Worm (Caenorhabditis elegans) whole organism, L1 larva: ENCODE results near the gene nhr-63.

ENCODE experiments used
- aly-2 ChIP-seq: fragments of 150-350 bp; optimal IDR thresholded peaks from 2 replicates; lab custom pipeline; 2014; ENCODE audit warnings: missing biosample characterization, missing genetic modification characterization
- ama-1 ChIP-seq: fragments of 150-350 bp; optimal IDR thresholded peaks from 2 replicates; lab custom pipeline; 2014
- blmp-1 ChIP-seq: fragments of 150-350 bp; optimal IDR thresholded peaks from 2 replicates; lab custom pipeline; 2014; ENCODE audit warnings: missing biosample characterization, missing genetic modification characterization
- dpl-1 ChIP-seq, 3 experiments: fragments of 150-350 bp in 2 of 3; sonication (generic microtip) in 1 of 3; optimal IDR thresholded peaks; 2 replicates each; lab custom pipeline; 2014 to 2017; ENCODE audit warnings: missing biosample characterization in 3 of 3, missing genetic modification characterization in 3 of 3, missing genetic modification reagents in 3 of 3
- lin-39 ChIP-seq: fragments of 150-350 bp; optimal IDR thresholded peaks from 2 replicates; lab custom pipeline; 2014; ENCODE audit warnings: missing biosample characterization, missing genetic modification reagents, missing genetic modification characterization
- mdl-1 ChIP-seq, 2 experiments: fragments of 150-350 bp; optimal IDR thresholded peaks; 2 replicates each; lab custom pipeline; 2014 to 2017; ENCODE audit warnings: missing biosample characterization in 2 of 2, missing genetic modification characterization in 2 of 2, inconsistent platforms in 1 of 2
- nhr-11 ChIP-seq: fragments of 150-350 bp; optimal IDR thresholded peaks from 2 replicates; lab custom pipeline; 2014; ENCODE audit warnings: missing biosample characterization, missing genetic modification characterization
- nhr-20 ChIP-seq: sonication (generic microtip); optimal IDR thresholded peaks from 2 replicates; lab custom pipeline; 2016; ENCODE audit warnings: mild to moderate bottlenecking, missing genetic modification characterization, missing compliant biosample characterization
- nhr-28 ChIP-seq: fragments of 150-350 bp; optimal IDR thresholded peaks from 2 replicates; lab custom pipeline; 2014; ENCODE audit warnings: missing biosample characterization, missing genetic modification characterization
- tbx-2 ChIP-seq: sonication (generic microtip); optimal IDR thresholded peaks from 2 replicates; lab custom pipeline; 2016; ENCODE audit warnings: missing genetic modification characterization, missing compliant biosample characterization
- unc-130 ChIP-seq: fragments of 150-350 bp; optimal IDR thresholded peaks from 2 replicates; lab custom pipeline; 2017; ENCODE audit warnings: missing biosample characterization, missing genetic modification characterization, inconsistent platforms
- vab-15 ChIP-seq: sonication (generic microtip); optimal IDR thresholded peaks from 2 replicates; lab custom pipeline; 2017; ENCODE audit warnings: missing genotype, mild to moderate bottlenecking, missing genetic modification characterization, missing compliant biosample characterization
- zip-4 ChIP-seq: fragments of 200-800 bp; sonication (Bioruptor generic); optimal IDR thresholded peaks from 2 replicates; lab custom pipeline; 2018; ENCODE audit warnings: mild to moderate bottlenecking, missing genetic modification characterization, moderate library complexity, missing compliant biosample characterization

ce11 chrV:16053373-16053772, 51.0 kb downstream of the nhr-63 start, which contains the start of gene F14H3.3:
- TF ChIP-seq unc-130 (tag; lab: Kevin White, UChicago) (no peak), mdl-1 (tag; optimal IDR thresholded peaks at IDR 0.05; lab: Kevin White, UChicago) (no peak), aly-2 (no peak), tbx-2 (tag; lab: Kevin White, UChicago) (no peak), nhr-28 (no peak), lin-39 (no peak), ama-1 (lab: Kevin White, UChicago) (no peak), blmp-1 (no peak), nhr-11 (tag; lab: Kevin White, UChicago) (no peak), nhr-20 (tag; lab: Kevin White, UChicago) (no peak), zip-4 (GFP tag; lab: Kevin White, UChicago) (no peak), vab-15 (tag; lab: Kevin White, UChicago) (no peak), dpl-1 (GFP tag; optimal IDR thresholded peaks at IDR 0.05; lab: Kevin White, UChicago) (no peak)
